Worm (Caenorhabditis elegans): ENCODE results near the gene slc-25A32.

slc-25A32 gene

DNA sequence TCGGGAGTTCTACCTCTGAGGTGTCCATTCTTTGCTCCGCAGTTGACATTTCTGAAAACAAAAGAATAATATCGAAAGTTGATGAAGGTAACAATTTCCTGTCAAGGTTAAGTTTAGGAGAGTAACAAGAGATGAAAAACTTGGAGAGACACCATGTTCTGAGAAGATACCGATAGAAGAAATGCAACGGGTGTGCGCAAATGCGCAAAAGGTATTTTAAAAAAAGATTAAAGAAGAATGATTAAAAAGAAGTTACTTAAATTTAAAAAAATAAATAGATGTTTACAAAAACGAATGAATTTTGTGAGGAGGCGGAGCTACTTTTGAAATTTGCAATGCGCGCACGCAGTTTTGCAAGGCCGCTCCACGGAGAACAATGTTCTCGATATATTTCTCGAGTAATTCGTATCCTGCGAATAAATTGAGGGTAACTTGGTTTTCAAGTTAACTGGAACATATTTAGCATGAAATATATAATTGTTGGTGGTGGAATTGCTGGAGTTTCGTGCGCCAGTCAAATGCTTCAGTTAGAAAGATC is 49.0 kb downstream of the slc-25A32 start, which contains the start of the genes ran-3 and C26D10.3 (continued):
- no peak for TF ChIP-seq lsy-12 (tag; optimal IDR thresholded peaks at IDR 0.05)
- no peak for TF ChIP-seq ztf-4 (tag; optimal IDR thresholded peaks at IDR 0.05)
- TF ChIP-seq ceh-9 (tag; optimal IDR thresholded peaks at IDR 0.05) = no peak
- TF ChIP-seq ceh-82 (tag; optimal IDR thresholded peaks at IDR 0.05) = no peak
- TF ChIP-seq lin-39 (tag; optimal IDR thresholded peaks at IDR 0.05) = peak; percentile 17
- no peak for TF ChIP-seq ceh-28 (tag; optimal IDR thresholded peaks at IDR 0.05)
- no peak for TF ChIP-seq daf-12 (tag; optimal IDR thresholded peaks at IDR 0.05)
- no peak for TF ChIP-seq nhr-76 (tag; optimal IDR thresholded peaks at IDR 0.05)
- peak; percentile 36 for TF ChIP-seq nhr-23 (tag; optimal IDR thresholded peaks at IDR 0.05)
- TF ChIP-seq fkh-10 (GFP tag; optimal IDR thresholded peaks at IDR 0.05) = no peak

DNA sequence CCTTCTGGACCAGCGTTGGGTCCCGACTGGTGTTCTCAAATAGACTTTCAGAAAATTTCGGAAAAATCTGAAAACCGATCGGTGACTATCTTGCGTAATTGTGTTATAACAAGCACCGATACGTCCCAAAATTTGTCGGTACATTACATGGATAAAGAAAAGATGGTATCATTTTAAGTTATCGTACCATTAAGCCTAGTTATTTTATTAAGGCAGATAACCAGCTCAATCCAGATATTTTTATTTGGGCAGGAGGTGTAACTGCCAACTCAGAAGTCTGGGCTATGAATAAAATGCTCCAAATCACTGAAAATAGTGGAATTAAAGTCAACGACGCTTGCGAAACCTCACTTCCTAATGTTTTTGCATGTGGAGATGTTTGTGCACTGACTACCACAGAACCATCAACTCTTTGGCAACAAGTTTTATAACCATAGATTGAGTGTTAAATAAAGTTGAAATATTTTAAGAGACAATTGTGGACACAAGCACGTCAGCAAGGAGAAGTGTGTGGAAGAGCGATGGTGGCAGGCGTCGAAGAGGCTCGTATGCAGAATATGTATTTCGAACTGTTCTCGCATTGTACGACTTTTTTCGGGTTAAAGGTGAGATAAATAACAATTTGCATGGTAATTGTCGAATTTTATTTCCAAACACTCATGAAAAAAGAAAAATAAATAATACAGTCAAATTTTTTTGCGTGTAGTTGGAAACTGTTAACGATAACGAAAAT is 50.3 kb downstream of the slc-25A32 start:
- TF ChIP-seq fkh-2 (tag; optimal IDR thresholded peaks at IDR 0.05) (no peak), daf-12 (tag; optimal IDR thresholded peaks at IDR 0.05) (no peak), mml-1 (tag; optimal IDR thresholded peaks at IDR 0.05) (no peak), ceh-82 (tag; optimal IDR thresholded peaks at IDR 0.05) (no peak), ztf-4 (tag; optimal IDR thresholded peaks at IDR 0.05) (no peak), egl-5 (tag; optimal IDR thresholded peaks at IDR 0.05) (no peak), elt-1 (tag; optimal IDR thresholded peaks at IDR 0.05) (no peak), ztf-11 (tag; optimal IDR thresholded peaks at IDR 0.05) (no peak), ceh-28 (tag; optimal IDR thresholded peaks at IDR 0.05) (no peak), skn-1 (tag; optimal IDR thresholded peaks at IDR 0.05) (no peak), nhr-76 (tag; optimal IDR thresholded peaks at IDR 0.05) (no peak), aly-2 (tag; optimal IDR thresholded peaks at IDR 0.05) (no peak), eor-1 (tag; optimal IDR thresholded peaks at IDR 0.05) (no peak), nhr-67 (tag; optimal IDR thresholded peaks at IDR 0.05) (no peak), nfya-1 (tag; optimal IDR thresholded peaks at IDR 0.05; ENCODE audit: insufficient read depth) (no peak), nhr-25 (tag; optimal IDR thresholded peaks at IDR 0.05) (no peak), tbx-2 (tag; optimal IDR thresholded peaks at IDR 0.05) (no peak)
